Worm (Caenorhabditis elegans) whole organism, L1 larva: ENCODE results near the gene F26F2.7.
A peak's percentile ranks its signal among the peaks of the same experiment; 100 is the strongest.

Experiments used
- C16A3.4 ChIP-seq: fragments of 150-350 bp; optimal IDR thresholded peaks from 2 replicates; lab custom pipeline; 2014; ENCODE audit warnings: missing biosample characterization, missing genetic modification characterization
- C34B4.2 ChIP-seq: sonication (generic microtip); optimal IDR thresholded peaks from 2 replicates; lab custom pipeline; 2017; ENCODE audit warnings: mild to moderate bottlenecking, missing genetic modification characterization, missing compliant biosample characterization
- F16B12.6 ChIP-seq: fragments of 150-350 bp; optimal IDR thresholded peaks from 2 replicates; lab custom pipeline; 2014; ENCODE audit warnings: missing biosample characterization, missing genetic modification characterization
- Y116A8C.19 ChIP-seq: sonication (generic microtip); optimal IDR thresholded peaks from 2 replicates; lab custom pipeline; 2016; ENCODE audit warnings: missing compliant biosample characterization, missing genetic modification characterization, borderline replicate concordance
- alr-1 ChIP-seq: fragments of 200-800 bp; sonication (Bioruptor generic); optimal IDR thresholded peaks from 2 replicates; lab custom pipeline; 2018; ENCODE audit warnings: borderline replicate concordance, mild to moderate bottlenecking, missing genetic modification characterization, missing compliant biosample characterization
- aly-2 ChIP-seq: fragments of 150-350 bp; optimal IDR thresholded peaks from 2 replicates; lab custom pipeline; 2014; ENCODE audit warnings: missing biosample characterization, missing genetic modification characterization
- blmp-1 ChIP-seq: fragments of 150-350 bp; optimal IDR thresholded peaks from 2 replicates; lab custom pipeline; 2014; ENCODE audit warnings: missing biosample characterization, missing genetic modification characterization
- ceh-63 ChIP-seq: fragments of 200-800 bp; sonication (Bioruptor generic); optimal IDR thresholded peaks from 2 replicates; lab custom pipeline; 2018; ENCODE audit warnings: mild to moderate bottlenecking, missing genetic modification characterization, missing compliant biosample characterization
- ceh-82 ChIP-seq, 3 experiments: fragments of 150-350 bp in 1 of 3; sonication (generic microtip) in 2 of 3; optimal IDR thresholded peaks; 2 replicates each; lab custom pipeline; 2014 to 2017; ENCODE audit warnings: missing biosample characterization in 3 of 3, missing genetic modification characterization in 3 of 3
- ceh-90 ChIP-seq: sonication (generic microtip); optimal IDR thresholded peaks from 2 replicates; lab custom pipeline; 2016; ENCODE audit warnings: missing genetic modification characterization, missing compliant biosample characterization
- efl-1 ChIP-seq, 4 experiments: fragments of 150-350 bp; optimal IDR thresholded peaks in 3 of 4; peaks in 1 of 4; 1 replicate in 1 of 4; 2 replicates in 3 of 4; lab custom pipeline; 2014; ENCODE audit warnings: missing biosample characterization in 2 of 4, missing genetic modification characterization in 2 of 4, missing genetic modification reagents in 2 of 4
- efl-3 ChIP-seq: fragments of 200-800 bp; sonication (Bioruptor generic); optimal IDR thresholded peaks from 2 replicates; lab custom pipeline; 2018; ENCODE audit warnings: mild to moderate bottlenecking, missing genetic modification characterization, missing compliant biosample characterization
- fkh-10 ChIP-seq: sonication (generic microtip); optimal IDR thresholded peaks from 2 replicates; lab custom pipeline; 2017; ENCODE audit warnings: missing biosample characterization, missing genetic modification reagents, missing genetic modification characterization
- hlh-17 ChIP-seq: fragments of 200-800 bp; sonication (Bioruptor generic); optimal IDR thresholded peaks from 2 replicates; lab custom pipeline; 2018; ENCODE audit warnings: missing genetic modification characterization, mild to moderate bottlenecking, missing compliant biosample characterization, moderate library complexity, borderline replicate concordance
- hpl-2 ChIP-seq: fragments of 150-350 bp; optimal IDR thresholded peaks from 2 replicates; lab custom pipeline; 2014; ENCODE audit warnings: missing biosample characterization, missing genetic modification reagents, missing genetic modification characterization
- lin-13 ChIP-seq: fragments of 150-350 bp; optimal IDR thresholded peaks from 2 replicates; lab custom pipeline; 2014; ENCODE audit warnings: missing biosample characterization, missing genetic modification reagents, missing genetic modification characterization
- lin-14 ChIP-seq: fragments of 200-800 bp; sonication (Bioruptor generic); optimal IDR thresholded peaks from 2 replicates; lab custom pipeline; 2018; ENCODE audit warnings: mild to moderate bottlenecking, missing genetic modification characterization, moderate library complexity, missing compliant biosample characterization
- lsy-2 ChIP-seq, 2 experiments: fragments of 150-350 bp; optimal IDR thresholded peaks; 2 replicates each; lab custom pipeline; 2014; ENCODE audit warnings: missing biosample characterization in 2 of 2, missing genetic modification characterization in 2 of 2
- mep-1 ChIP-seq: fragments of 150-350 bp; optimal IDR thresholded peaks from 2 replicates; lab custom pipeline; 2014; ENCODE audit warnings: missing biosample characterization, missing genetic modification characterization
- nhr-11 ChIP-seq: fragments of 150-350 bp; optimal IDR thresholded peaks from 2 replicates; lab custom pipeline; 2014; ENCODE audit warnings: missing biosample characterization, missing genetic modification characterization
- nhr-28 ChIP-seq: fragments of 150-350 bp; optimal IDR thresholded peaks from 2 replicates; lab custom pipeline; 2014; ENCODE audit warnings: missing biosample characterization, missing genetic modification characterization
- nhr-71 ChIP-seq: sonication (generic microtip); optimal IDR thresholded peaks from 2 replicates; lab custom pipeline; 2016; ENCODE audit warnings: mild to moderate bottlenecking, missing genetic modification characterization, moderate library complexity, missing compliant biosample characterization
- nhr-76 ChIP-seq: sonication (generic microtip); optimal IDR thresholded peaks from 2 replicates; lab custom pipeline; 2017; ENCODE audit warnings: missing biosample characterization, missing genetic modification characterization
- nhr-77 ChIP-seq: fragments of 150-350 bp; optimal IDR thresholded peaks from 2 replicates; lab custom pipeline; 2014; ENCODE audit warnings: missing biosample characterization, missing genetic modification characterization
- nhr-84 ChIP-seq: sonication (generic microtip); optimal IDR thresholded peaks from 2 replicates; lab custom pipeline; 2017; ENCODE audit warnings: missing biosample characterization, missing genetic modification characterization
- nhr-85 ChIP-seq: sonication (generic microtip); peaks from one replicate; lab custom pipeline; 2016; ENCODE audit warnings: missing genetic modification characterization, inconsistent platforms, missing compliant biosample characterization
- pax-3 ChIP-seq: fragments of 200-800 bp; sonication (Bioruptor generic); optimal IDR thresholded peaks from 2 replicates; lab custom pipeline; 2018; ENCODE audit warnings: mild to moderate bottlenecking, missing genetic modification characterization, moderate library complexity, missing compliant biosample characterization
- rnt-1 ChIP-seq: sonication (generic microtip); optimal IDR thresholded peaks from 2 replicates; lab custom pipeline; 2016; ENCODE audit warnings: mild to moderate bottlenecking, missing genetic modification characterization, moderate library complexity, missing compliant biosample characterization
- skn-1 ChIP-seq: fragments of 150-350 bp; optimal IDR thresholded peaks from 2 replicates; lab custom pipeline; 2014; ENCODE audit warnings: missing biosample characterization, missing genetic modification characterization
- snpc-4 ChIP-seq: fragments of 150-350 bp; optimal IDR thresholded peaks from 2 replicates; lab custom pipeline; 2014; ENCODE audit warnings: missing biosample characterization, missing genetic modification characterization
- snu-23 ChIP-seq: sonication (generic microtip); optimal IDR thresholded peaks from 2 replicates; lab custom pipeline; 2016; ENCODE audit warnings: missing genetic modification characterization, missing compliant biosample characterization
- sptf-1 ChIP-seq: fragments of 150-350 bp; optimal IDR thresholded peaks from 2 replicates; lab custom pipeline; 2014; ENCODE audit warnings: missing biosample characterization, missing genetic modification characterization
- tbx-2 ChIP-seq: sonication (generic microtip); optimal IDR thresholded peaks from 2 replicates; lab custom pipeline; 2016; ENCODE audit warnings: missing genetic modification characterization, missing compliant biosample characterization
- ztf-11 ChIP-seq, 2 experiments: sonication (generic microtip); optimal IDR thresholded peaks; 2 replicates each; lab custom pipeline; 2016 to 2017; ENCODE audit warnings: missing genetic modification characterization in 2 of 2, missing biosample characterization in 1 of 2, missing compliant biosample characterization in 1 of 2
- ztf-4 ChIP-seq: fragments of 150-350 bp; optimal IDR thresholded peaks from 2 replicates; lab custom pipeline; 2014; ENCODE audit warnings: missing biosample characterization, missing genetic modification characterization

The F26F2.7 gene

ce11 chrV:20579534-20579933, 1.3 kb upstream of the F26F2.7 start, which contains the start of gene F26F2.8:
TSS of gene F26F2.8 (plus strand) at chrV:20579546.
- no peak for TF ChIP-seq nhr-85
- no peak for TF ChIP-seq efl-1 (optimal IDR thresholded peaks at IDR 0.05; lab: Kevin White, UChicago)
- TF ChIP-seq efl-1 (GFP tag; optimal IDR thresholded peaks at IDR 0.05 in 1 of 2; lab: Kevin White, UChicago): peak in 1 of 2 experiments; percentile 66

ce11 chrV:20594746-20595145, 14.0 kb downstream of the F26F2.7 start, which contains the start of gene F26F2.10:
TSS of gene F26F2.10 (minus strand) at chrV:20594846.
- TF ChIP-seq pax-3 (tag; lab: Kevin White, UChicago) (no peak), skn-1 (tag; lab: Kevin White, UChicago) (no peak), efl-3 (GFP tag; lab: Kevin White, UChicago) (no peak), alr-1 (tag; lab: Kevin White, UChicago) (no peak), lsy-2 (tag; optimal IDR thresholded peaks at IDR 0.05; lab: Kevin White, UChicago) (no peak), nhr-28 (tag; lab: Kevin White, UChicago) (no peak), snu-23 (GFP tag; lab: Kevin White, UChicago) (no peak), nhr-77 (tag; lab: Kevin White, UChicago) (no peak), hlh-17 (no peak), hpl-2 (GFP tag; lab: Kevin White, UChicago) (no peak), mep-1 (tag; lab: Kevin White, UChicago) (no peak), aly-2 (no peak), nhr-76 (no peak), ztf-11 (tag; optimal IDR thresholded peaks at IDR 0.05; lab: Kevin White, UChicago) (no peak), ceh-63 (GFP tag; lab: Kevin White, UChicago) (no peak), fkh-10 (no peak)

- TF ChIP-seq tbx-2 (tag; lab: Kevin White, UChicago): no peak
- no peak for TF ChIP-seq C16A3.4
- no peak for TF ChIP-seq fkh-10
- TF ChIP-seq rnt-1: no peak
- no peak for TF ChIP-seq nhr-71 (tag; lab: Kevin White, UChicago)
- TF ChIP-seq lin-14 (GFP tag; lab: Kevin White, UChicago): no peak
- TF ChIP-seq ztf-4 (tag; lab: Kevin White, UChicago): no peak
- no peak for TF ChIP-seq ceh-90 (tag; lab: Kevin White, UChicago)
- no peak for TF ChIP-seq snpc-4 (tag; lab: Kevin White, UChicago)
- TF ChIP-seq, all 84 proteins: peak for 0
Measured at ce11 chrV:20595653-20596052, 14.9 kb downstream of the F26F2.7 start, which contains the start of gene F26F2.11. TSS of gene F26F2.11 (minus strand) at chrV:20595753.

ce11 chrV:20597076-20597475, 16.3 kb downstream of the F26F2.7 start, which contains the start of gene F46B3.1:
TSS of gene F46B3.1 (minus strand) at chrV:20597176.
- TF ChIP-seq sptf-1 (no peak), nhr-84 (no peak), nhr-11 (tag; lab: Kevin White, UChicago) (no peak), ceh-82 (tag; optimal IDR thresholded peaks at IDR 0.05; lab: Kevin White, UChicago) (no peak), Y116A8C.19 (tag; lab: Kevin White, UChicago) (no peak), C34B4.2 (tag; lab: Kevin White, UChicago) (no peak), nhr-76 (no peak), F16B12.6 (tag; lab: Kevin White, UChicago) (no peak), tbx-2 (tag; lab: Kevin White, UChicago) (no peak)

- TF ChIP-seq blmp-1 (peak; percentile 50), lin-13 (GFP tag; lab: Kevin White, UChicago) (no peak)
- TF ChIP-seq, all 84 proteins: peak for 1
Measured at ce11 chrV:20599795-20600194, 19.0 kb downstream of the F26F2.7 start, which contains the start of gene col-163. TSS of gene col-163 (plus strand) at chrV:20600095.
